1 fruit fly cellular context compared by ENCODE assay signal in the genomic region with DNA sequence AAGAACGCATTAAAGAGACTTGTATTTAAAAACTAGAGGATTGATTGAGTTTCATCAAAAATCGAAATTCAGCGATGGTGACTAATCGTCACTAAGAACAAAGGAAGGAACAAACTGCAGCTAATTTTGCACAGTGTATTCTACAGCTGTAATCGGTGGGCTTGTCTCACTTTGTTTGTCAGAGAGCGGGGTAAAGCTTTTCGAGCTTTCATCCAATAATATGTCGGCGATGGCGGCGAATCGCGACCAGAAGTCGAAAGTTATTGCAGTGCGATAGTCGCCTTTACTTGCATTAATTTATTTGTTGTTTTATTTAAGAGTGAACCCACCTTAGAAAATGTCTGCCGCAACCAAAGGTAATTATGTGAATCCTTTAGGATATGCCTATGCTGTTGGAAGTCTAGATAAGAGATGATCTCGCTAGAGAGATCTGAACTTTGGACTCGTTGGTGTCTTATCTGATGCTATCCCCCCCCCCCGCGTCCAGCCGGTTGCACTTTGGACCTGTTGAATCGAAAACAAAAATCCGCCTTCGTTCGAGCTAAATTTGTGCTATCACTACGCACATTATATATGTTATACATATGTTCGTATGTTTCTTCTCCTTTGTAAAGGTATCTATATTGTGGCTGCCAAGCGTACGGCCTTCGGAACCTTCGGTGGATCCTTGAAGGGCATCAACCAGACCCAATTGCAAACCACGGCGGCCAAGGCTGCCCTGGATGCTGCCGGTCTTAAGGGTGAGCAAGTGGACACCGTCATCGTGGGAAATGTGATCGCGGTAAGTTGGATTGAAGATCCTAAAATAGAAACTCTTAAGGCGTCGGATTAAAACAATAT.
TF ChIP-seq lines count a peak whose summit lies in the region.

A gene (plus strand): TSS at position 243 of the 840 bp plus-strand sequence.

TF ChIP-seq in whole organism, embryonic, 481 proteins besides CTCF, POLR2A, EP300 and RAD21 (continued from another document and continues in another):
- peak; percentile 59 for TF ChIP-seq CG6254 (GFP tag; optimal IDR thresholded peaks at IDR 0.05; lab: Kevin White, UChicago)
- TF ChIP-seq Blimp-1 (GFP tag; optimal IDR thresholded peaks at IDR 0.05; lab: Kevin White, UChicago): peak; percentile 42
- no peak for TF ChIP-seq Scr (GFP tag; IDR thresholded peaks at IDR 0.05; lab: Robert Waterston, UW; ENCODE audit: partially characterized antibody)
- TF ChIP-seq ind (GFP tag; optimal IDR thresholded peaks at IDR 0.05; lab: Kevin White, UChicago): peak; percentile 61
- TF ChIP-seq Bdp1 (GFP tag; optimal IDR thresholded peaks at IDR 0.05; lab: Kevin White, UChicago): no peak
- TF ChIP-seq BtbVII (GFP tag; optimal IDR thresholded peaks at IDR 0.05; lab: Kevin White, UChicago): peak; percentile 71
- TF ChIP-seq MESR4 (GFP tag; optimal IDR thresholded peaks at IDR 0.05; lab: Kevin White, UChicago): peak; percentile 27
- no peak for TF ChIP-seq CG4617 (GFP tag; optimal IDR thresholded peaks at IDR 0.05; lab: Kevin White, UChicago; ENCODE audit: borderline replicate concordance)
- TF ChIP-seq H2.0 (GFP tag; IDR thresholded peaks at IDR 0.05; lab: Robert Waterston, UW): peak; percentile 42; the same call in 1 of the 2 replicates
- no peak for TF ChIP-seq pan (optimal IDR thresholded peaks at IDR 0.05; lab: Kevin White, UChicago)
- TF ChIP-seq pan (GFP tag; optimal IDR thresholded peaks at IDR 0.05 in 1 of 2, IDR thresholded peaks at IDR 0.05 in 1 of 2): peak in 1 of 2 experiments; percentile 71
- no peak for TF ChIP-seq CG17912 (GFP tag; optimal IDR thresholded peaks at IDR 0.05; lab: Kevin White, UChicago)
- TF ChIP-seq gce (GFP tag; IDR thresholded peaks at IDR 0.05; lab: Robert Waterston, UW): peak; percentile 64; the same call in 1 of the 3 replicates
- no peak for TF ChIP-seq prd (optimal IDR thresholded peaks at IDR 0.05; lab: Kevin White, UChicago)
- peak; percentile 65 for TF ChIP-seq prd (GFP tag; IDR thresholded peaks at IDR 0.05; lab: Robert Waterston, UW)
- no peak for TF ChIP-seq hth (optimal IDR thresholded peaks at IDR 0.05; lab: Kevin White, UChicago)
- TF ChIP-seq Dip3 (GFP tag; optimal IDR thresholded peaks at IDR 0.05; lab: Kevin White, UChicago): peak; percentile 52
- TF ChIP-seq fd96Cb (tag; optimal IDR thresholded peaks at IDR 0.05; lab: Kevin White, UChicago): peak; percentile 1
- no peak for TF ChIP-seq CG15011 (GFP tag; optimal IDR thresholded peaks at IDR 0.05; lab: Kevin White, UChicago)
- peak; percentile 54 for TF ChIP-seq CG4328 (GFP tag; optimal IDR thresholded peaks at IDR 0.05; lab: Kevin White, UChicago)
- no peak for TF ChIP-seq trem (tag; optimal IDR thresholded peaks at IDR 0.05; lab: Kevin White, UChicago)
- peak; percentile 30 for TF ChIP-seq CG15601 (tag; optimal IDR thresholded peaks at IDR 0.05; lab: Kevin White, UChicago)
- TF ChIP-seq Dek (tag; optimal IDR thresholded peaks at IDR 0.05; lab: Kevin White, UChicago): peak; percentile 75
- no peak for TF ChIP-seq Stat92E (GFP tag; optimal IDR thresholded peaks at IDR 0.05; lab: Kevin White, UChicago)
- TF ChIP-seq CG4854 (GFP tag; optimal IDR thresholded peaks at IDR 0.05; lab: Kevin White, UChicago): peak; percentile 5
- peak; percentile 67 for TF ChIP-seq zfh2 (GFP tag; optimal IDR thresholded peaks at IDR 0.05; lab: Kevin White, UChicago)
- TF ChIP-seq CG11696 (GFP tag; IDR thresholded peaks at IDR 0.05; lab: Robert Waterston, UW): peak; percentile 32; the same call in 1 of the 2 replicates
- peak; percentile 45 for TF ChIP-seq Atf3 (GFP tag; optimal IDR thresholded peaks at IDR 0.05; lab: Kevin White, UChicago)
- peak; percentile 14 for TF ChIP-seq CG1529 (GFP tag; optimal IDR thresholded peaks at IDR 0.05; lab: Kevin White, UChicago)
- peak; percentile 76 for TF ChIP-seq gem (tag; optimal IDR thresholded peaks at IDR 0.05; lab: Kevin White, UChicago)
- TF ChIP-seq shn (GFP tag; optimal IDR thresholded peaks at IDR 0.05; lab: Kevin White, UChicago): peak; percentile 60
- TF ChIP-seq CG12744 (GFP tag; optimal IDR thresholded peaks at IDR 0.05; lab: Kevin White, UChicago): peak; percentile 7
- no peak for TF ChIP-seq CG7745 (tag; optimal IDR thresholded peaks at IDR 0.05; lab: Kevin White, UChicago)
- peak; percentile 56; the same call in 1 of the 2 replicates for TF ChIP-seq ranshi (GFP tag; IDR thresholded peaks at IDR 0.05; lab: Robert Waterston, UW)
- 0 out of 2 replicates have a peak, but pooled peaks have one; percentile 29 for TF ChIP-seq CG32767 (GFP tag; IDR thresholded peaks at IDR 0.05; lab: Robert Waterston, UW)
- peak; percentile 72 for TF ChIP-seq CG15269 (tag; optimal IDR thresholded peaks at IDR 0.05; lab: Kevin White, UChicago)
- no peak for TF ChIP-seq dmrt11E (tag; optimal IDR thresholded peaks at IDR 0.05; lab: Kevin White, UChicago)
- no peak for TF ChIP-seq CG8765 (GFP tag; IDR thresholded peaks at IDR 0.05; lab: Robert Waterston, UW)
- TF ChIP-seq vfl (GFP tag; optimal IDR thresholded peaks at IDR 0.05; lab: Kevin White, UChicago): peak; percentile 44
- TF ChIP-seq crol (GFP tag; IDR thresholded peaks at IDR 0.05; lab: Robert Waterston, UW): peak; percentile 66
- 0 out of 2 replicates have a peak, but pooled peaks have one; percentile 12 for TF ChIP-seq CG16779 (GFP tag; IDR thresholded peaks at IDR 0.05; lab: Robert Waterston, UW)
- TF ChIP-seq CG6854 (GFP tag; optimal IDR thresholded peaks at IDR 0.05; lab: Kevin White, UChicago): peak; percentile 57
- peak; percentile 36 for TF ChIP-seq CG6683 (GFP tag; optimal IDR thresholded peaks at IDR 0.05; lab: Kevin White, UChicago)
- TF ChIP-seq mirr (GFP tag; optimal IDR thresholded peaks at IDR 0.05; lab: Kevin White, UChicago): peak; percentile 87
- peak; percentile 66 for TF ChIP-seq CG13287 (GFP tag; IDR thresholded peaks at IDR 0.05; lab: Robert Waterston, UW; ENCODE audit: partially characterized antibody)
- TF ChIP-seq run (tag; optimal IDR thresholded peaks at IDR 0.05; lab: Kevin White, UChicago): peak; percentile 21
- TF ChIP-seq CrebB (tag; optimal IDR thresholded peaks at IDR 0.05; lab: Kevin White, UChicago): peak; percentile 68
- peak; percentile 1 for TF ChIP-seq CG18764 (GFP tag; optimal IDR thresholded peaks at IDR 0.05; lab: Kevin White, UChicago)
- TF ChIP-seq CG14710 (tag; optimal IDR thresholded peaks at IDR 0.05; lab: Kevin White, UChicago): no peak
- peak; percentile 52 for TF ChIP-seq YL-1 (GFP tag; optimal IDR thresholded peaks at IDR 0.05; lab: Kevin White, UChicago)
- peak; percentile 49 for TF ChIP-seq CG6689 (GFP tag; IDR thresholded peaks at IDR 0.05; lab: Robert Waterston, UW)
- peak; percentile 79 for TF ChIP-seq lab (GFP tag; optimal IDR thresholded peaks at IDR 0.05; lab: Kevin White, UChicago)
- TF ChIP-seq Spps (tag; optimal IDR thresholded peaks at IDR 0.05; lab: Kevin White, UChicago): no peak
- TF ChIP-seq CG11093 (GFP tag; IDR thresholded peaks at IDR 0.05; lab: Robert Waterston, UW): no peak
- TF ChIP-seq BEAF-32 (GFP tag; optimal IDR thresholded peaks at IDR 0.05; lab: Kevin White, UChicago): peak; percentile 2
- TF ChIP-seq pita (GFP tag; optimal IDR thresholded peaks at IDR 0.05; lab: Kevin White, UChicago): no peak
- TF ChIP-seq CG13894 (tag; optimal IDR thresholded peaks at IDR 0.05; lab: Kevin White, UChicago): peak; percentile 65
- peak; percentile 59 for TF ChIP-seq CG4707 (GFP tag; optimal IDR thresholded peaks at IDR 0.05; lab: Kevin White, UChicago)
- TF ChIP-seq corto (GFP tag; optimal IDR thresholded peaks at IDR 0.05; lab: Kevin White, UChicago): peak; percentile 22
- peak; percentile 57 for TF ChIP-seq exex (tag; optimal IDR thresholded peaks at IDR 0.05; lab: Kevin White, UChicago)
- TF ChIP-seq CG10979 (tag; optimal IDR thresholded peaks at IDR 0.05; lab: Kevin White, UChicago): peak; percentile 34
- TF ChIP-seq croc (GFP tag; conservative IDR thresholded peaks at IDR 0.05; lab: Robert Waterston, UW): no peak
- peak; percentile 50 for TF ChIP-seq CG18262 (tag; optimal IDR thresholded peaks at IDR 0.05; lab: Kevin White, UChicago)
- TF ChIP-seq Ssrp (tag; optimal IDR thresholded peaks at IDR 0.05; lab: Kevin White, UChicago): peak; percentile 29
- no peak for TF ChIP-seq CG13123 (GFP tag; optimal IDR thresholded peaks at IDR 0.05; lab: Kevin White, UChicago)
- peak; percentile 19 for TF ChIP-seq CG10147 (GFP tag; optimal IDR thresholded peaks at IDR 0.05; lab: Kevin White, UChicago)
- TF ChIP-seq CG8290 (GFP tag; optimal IDR thresholded peaks at IDR 0.05; lab: Kevin White, UChicago): no peak
- TF ChIP-seq CG8290 (tag; optimal IDR thresholded peaks at IDR 0.05; lab: Kevin White, UChicago): peak in 1 of 2 experiments; percentile 86
- peak; percentile 56 for TF ChIP-seq Sox100B (GFP tag; optimal IDR thresholded peaks at IDR 0.05; lab: Kevin White, UChicago)
- peak; percentile 95 for TF ChIP-seq sug (tag; optimal IDR thresholded peaks at IDR 0.05; lab: Kevin White, UChicago)
- TF ChIP-seq Lim3 (GFP tag; IDR thresholded peaks at IDR 0.05; lab: Robert Waterston, UW): no peak
- no peak for TF ChIP-seq insv (GFP tag; optimal IDR thresholded peaks at IDR 0.05; lab: Kevin White, UChicago)
- peak; percentile 57 for TF ChIP-seq gcm (GFP tag; optimal IDR thresholded peaks at IDR 0.05; lab: Kevin White, UChicago)
- TF ChIP-seq Mad (GFP tag; optimal IDR thresholded peaks at IDR 0.05; lab: Kevin White, UChicago): peak; percentile 17
- TF ChIP-seq lilli (GFP tag; optimal IDR thresholded peaks at IDR 0.05; lab: Kevin White, UChicago): peak; percentile 69
- peak; percentile 76 for TF ChIP-seq Xbp1 (GFP tag; optimal IDR thresholded peaks at IDR 0.05; lab: Kevin White, UChicago)
- TF ChIP-seq CG12219 (GFP tag; optimal IDR thresholded peaks at IDR 0.05; lab: Kevin White, UChicago): peak; percentile 57
- TF ChIP-seq Myb (GFP tag; optimal IDR thresholded peaks at IDR 0.05; lab: Kevin White, UChicago): peak; percentile 32
- peak; percentile 65 for TF ChIP-seq CHES-1-like (GFP tag; optimal IDR thresholded peaks at IDR 0.05; lab: Kevin White, UChicago)
- peak; percentile 49; the same call in 1 of the 3 replicates for TF ChIP-seq ase (GFP tag; IDR thresholded peaks at IDR 0.05; lab: Robert Waterston, UW)
- peak; percentile 53; the same call in 1 of the 2 replicates for TF ChIP-seq Xrp1 (GFP tag; IDR thresholded peaks at IDR 0.05; lab: Robert Waterston, UW)
- TF ChIP-seq nom (GFP tag; optimal IDR thresholded peaks at IDR 0.05; lab: Kevin White, UChicago): peak; percentile 100
- TF ChIP-seq Awh (GFP tag; IDR thresholded peaks at IDR 0.05; lab: Robert Waterston, UW): 0 out of 2 replicates have a peak, but pooled peaks have one; percentile 43
- TF ChIP-seq CG3281 (GFP tag; optimal IDR thresholded peaks at IDR 0.05; lab: Kevin White, UChicago): peak; percentile 57
- TF ChIP-seq CG17361 (GFP tag; IDR thresholded peaks at IDR 0.05; lab: Robert Waterston, UW): peak; percentile 34; the same call in 2 of the 3 replicates
- peak; percentile 83 for TF ChIP-seq sens (GFP tag; lab: Kevin White, UChicago)
- TF ChIP-seq CG3847 (GFP tag; IDR thresholded peaks at IDR 0.05; lab: Robert Waterston, UW): peak; percentile 42; the same call in 1 of the 2 replicates
- TF ChIP-seq CG17385 (GFP tag; optimal IDR thresholded peaks at IDR 0.05; lab: Kevin White, UChicago): peak; percentile 69
- TF ChIP-seq CG1603 (tag; optimal IDR thresholded peaks at IDR 0.05; lab: Kevin White, UChicago): peak; percentile 53
- peak; percentile 51; the same call in 1 of the 2 replicates for TF ChIP-seq Nf-YA (GFP tag; IDR thresholded peaks at IDR 0.05; lab: Robert Waterston, UW)
- peak; percentile 42 for TF ChIP-seq CoRest (tag; optimal IDR thresholded peaks at IDR 0.05; lab: Kevin White, UChicago)
- TF ChIP-seq slbo (GFP tag; IDR thresholded peaks at IDR 0.05; lab: Robert Waterston, UW): peak; percentile 75
- peak; percentile 39 for TF ChIP-seq CG9817 (tag; optimal IDR thresholded peaks at IDR 0.05; lab: Kevin White, UChicago)
- no peak for TF ChIP-seq Ravus (GFP tag; IDR thresholded peaks at IDR 0.05; lab: Robert Waterston, UW)
- TF ChIP-seq Antp (GFP tag; optimal IDR thresholded peaks at IDR 0.05; lab: Kevin White, UChicago): peak; percentile 55
- peak; percentile 62 for TF ChIP-seq odd (GFP tag; optimal IDR thresholded peaks at IDR 0.05; lab: Kevin White, UChicago)
- peak; percentile 34 for TF ChIP-seq eyg (GFP tag; optimal IDR thresholded peaks at IDR 0.05; lab: Kevin White, UChicago)
- TF ChIP-seq CG17829 (tag; optimal IDR thresholded peaks at IDR 0.05; lab: Kevin White, UChicago): peak; percentile 23
- TF ChIP-seq D19B (GFP tag; optimal IDR thresholded peaks at IDR 0.05; lab: Kevin White, UChicago): peak; percentile 40
- TF ChIP-seq Aef1 (GFP tag; IDR thresholded peaks at IDR 0.05; lab: Robert Waterston, UW): 0 out of 3 replicates have a peak, but pooled peaks have one; percentile 11
- TF ChIP-seq hkb (optimal IDR thresholded peaks at IDR 0.05; lab: Kevin White, UChicago): no peak
- TF ChIP-seq hkb (GFP tag; IDR thresholded peaks at IDR 0.05; lab: Robert Waterston, UW): peak; percentile 76
- TF ChIP-seq sim (GFP tag; IDR thresholded peaks at IDR 0.05; lab: Robert Waterston, UW): no peak
- peak; percentile 72 for TF ChIP-seq Hmr (GFP tag; optimal IDR thresholded peaks at IDR 0.05; lab: Kevin White, UChicago)
- no peak for TF ChIP-seq CG7271 (tag; optimal IDR thresholded peaks at IDR 0.05; lab: Kevin White, UChicago)
- peak; percentile 48 for TF ChIP-seq tap (tag; optimal IDR thresholded peaks at IDR 0.05; lab: Kevin White, UChicago)
- TF ChIP-seq CG4424 (GFP tag; optimal IDR thresholded peaks at IDR 0.05; lab: Kevin White, UChicago): peak; percentile 33
- TF ChIP-seq Dfd (GFP tag; optimal IDR thresholded peaks at IDR 0.05; lab: Kevin White, UChicago): no peak
- TF ChIP-seq tup (GFP tag; optimal IDR thresholded peaks at IDR 0.05; lab: Kevin White, UChicago): no peak
- peak; percentile 53 for TF ChIP-seq az2 (GFP tag; optimal IDR thresholded peaks at IDR 0.05; lab: Kevin White, UChicago)
- peak; percentile 83 for TF ChIP-seq CG2120 (GFP tag; optimal IDR thresholded peaks at IDR 0.05; lab: Kevin White, UChicago)
- TF ChIP-seq so (GFP tag; IDR thresholded peaks at IDR 0.05; lab: Robert Waterston, UW): peak; percentile 80; the same call in 2 of the 3 replicates
- TF ChIP-seq Ptx1 (GFP tag; IDR thresholded peaks at IDR 0.05; lab: Robert Waterston, UW): peak; percentile 52; the same call in 1 of the 2 replicates
- TF ChIP-seq slp2 (GFP tag; optimal IDR thresholded peaks at IDR 0.05; lab: Kevin White, UChicago): peak; percentile 50
- no peak for TF ChIP-seq CG8478 (optimal IDR thresholded peaks at IDR 0.05; lab: Kevin White, UChicago)
- TF ChIP-seq fu2 (GFP tag; optimal IDR thresholded peaks at IDR 0.05; lab: Kevin White, UChicago): peak; percentile 62
- peak; percentile 75 for TF ChIP-seq lbe (GFP tag; optimal IDR thresholded peaks at IDR 0.05; lab: Kevin White, UChicago)
- TF ChIP-seq cas (GFP tag; IDR thresholded peaks at IDR 0.05; lab: Robert Waterston, UW): 0 out of 2 replicates have a peak, but pooled peaks have one; percentile 10
